Worm (Caenorhabditis elegans) whole organism, L1 larva: ENCODE results near the gene B0244.16.
A peak's percentile ranks its signal among the peaks of the same experiment; 100 is the strongest.

ENCODE experiments used
- C04F5.9 ChIP-seq: sonication (generic microtip); optimal IDR thresholded peaks from 2 replicates; lab custom pipeline; 2016; ENCODE audit warnings: missing genetic modification characterization, missing compliant biosample characterization
- C16A3.4 ChIP-seq: fragments of 150-350 bp; optimal IDR thresholded peaks from 2 replicates; lab custom pipeline; 2014; ENCODE audit warnings: missing biosample characterization, missing genetic modification characterization
- F16B12.6 ChIP-seq: fragments of 150-350 bp; optimal IDR thresholded peaks from 2 replicates; lab custom pipeline; 2014; ENCODE audit warnings: missing biosample characterization, missing genetic modification characterization
- aha-1 ChIP-seq: fragments of 150-350 bp; optimal IDR thresholded peaks from 2 replicates; lab custom pipeline; 2014; ENCODE audit warnings: missing biosample characterization, missing genetic modification characterization
- alr-1 ChIP-seq: fragments of 200-800 bp; sonication (Bioruptor generic); optimal IDR thresholded peaks from 2 replicates; lab custom pipeline; 2018; ENCODE audit warnings: borderline replicate concordance, mild to moderate bottlenecking, missing genetic modification characterization, missing compliant biosample characterization
- blmp-1 ChIP-seq: fragments of 150-350 bp; optimal IDR thresholded peaks from 2 replicates; lab custom pipeline; 2014; ENCODE audit warnings: missing biosample characterization, missing genetic modification characterization
- ceh-63 ChIP-seq: fragments of 200-800 bp; sonication (Bioruptor generic); optimal IDR thresholded peaks from 2 replicates; lab custom pipeline; 2018; ENCODE audit warnings: mild to moderate bottlenecking, missing genetic modification characterization, missing compliant biosample characterization
- ceh-88 ChIP-seq: fragments of 200-800 bp; sonication (Bioruptor generic); IDR thresholded peaks from 2 replicates; pipeline ENCODE4 v1.3.6; 2022; ENCODE audit warnings: missing genetic modification characterization, missing compliant biosample characterization
- ceh-90 ChIP-seq: sonication (generic microtip); optimal IDR thresholded peaks from 2 replicates; lab custom pipeline; 2016; ENCODE audit warnings: missing genetic modification characterization, missing compliant biosample characterization
- dsc-1 ChIP-seq: sonication (generic microtip); optimal IDR thresholded peaks from 2 replicates; lab custom pipeline; 2016; ENCODE audit warnings: mild to moderate bottlenecking, missing genetic modification characterization, missing compliant biosample characterization
- efl-3 ChIP-seq: fragments of 200-800 bp; sonication (Bioruptor generic); optimal IDR thresholded peaks from 2 replicates; lab custom pipeline; 2018; ENCODE audit warnings: mild to moderate bottlenecking, missing genetic modification characterization, missing compliant biosample characterization
- egl-27 ChIP-seq, 2 experiments: fragments of 150-350 bp in 1 of 2; sonication (generic microtip); optimal IDR thresholded peaks; 3 replicates each; lab custom pipeline; 2017 to 2018; ENCODE audit warnings: missing biosample characterization in 2 of 2, missing genetic modification characterization in 2 of 2, missing genetic modification reagents in 2 of 2
- elt-2 ChIP-seq: sonication (generic microtip); optimal IDR thresholded peaks from 2 replicates; lab custom pipeline; 2016; ENCODE audit warnings: missing genetic modification characterization, mild to moderate bottlenecking, inconsistent platforms, missing compliant biosample characterization, missing genetic modification reagents
- elt-3 ChIP-seq, 6 experiments: fragments of 150-350 bp in 1 of 6; sonication (generic microtip); optimal IDR thresholded peaks; 2 replicates each; lab custom pipeline; 2017 to 2018; ENCODE audit warnings: missing biosample characterization in 6 of 6, missing genetic modification characterization in 6 of 6, inconsistent platforms in 1 of 6
- fkh-10 ChIP-seq: sonication (generic microtip); optimal IDR thresholded peaks from 2 replicates; lab custom pipeline; 2017; ENCODE audit warnings: missing biosample characterization, missing genetic modification reagents, missing genetic modification characterization
- fos-1 ChIP-seq: fragments of 150-350 bp; optimal IDR thresholded peaks from 2 replicates; lab custom pipeline; 2014; ENCODE audit warnings: missing biosample characterization, missing genetic modification characterization
- hlh-17 ChIP-seq: fragments of 200-800 bp; sonication (Bioruptor generic); optimal IDR thresholded peaks from 2 replicates; lab custom pipeline; 2018; ENCODE audit warnings: missing genetic modification characterization, mild to moderate bottlenecking, missing compliant biosample characterization, moderate library complexity, borderline replicate concordance
- isw-1 ChIP-seq: fragments of 200-800 bp; sonication (Bioruptor generic); IDR thresholded peaks from 2 replicates; pipeline ENCODE4 v1.3.6; 2022; ENCODE audit warnings: missing genetic modification characterization, missing compliant biosample characterization
- lin-14 ChIP-seq: fragments of 200-800 bp; sonication (Bioruptor generic); optimal IDR thresholded peaks from 2 replicates; lab custom pipeline; 2018; ENCODE audit warnings: mild to moderate bottlenecking, missing genetic modification characterization, moderate library complexity, missing compliant biosample characterization
- lin-39 ChIP-seq: fragments of 150-350 bp; optimal IDR thresholded peaks from 2 replicates; lab custom pipeline; 2014; ENCODE audit warnings: missing biosample characterization, missing genetic modification reagents, missing genetic modification characterization
- mef-2 ChIP-seq: fragments of 150-350 bp; optimal IDR thresholded peaks from 2 replicates; lab custom pipeline; 2014; ENCODE audit warnings: missing biosample characterization, missing genetic modification characterization
- nhr-237 ChIP-seq: fragments of 150-350 bp; optimal IDR thresholded peaks from 2 replicates; lab custom pipeline; 2014; ENCODE audit warnings: missing biosample characterization, missing genetic modification characterization
- nhr-77 ChIP-seq: fragments of 150-350 bp; optimal IDR thresholded peaks from 2 replicates; lab custom pipeline; 2014; ENCODE audit warnings: missing biosample characterization, missing genetic modification characterization
- pag-3 ChIP-seq: sonication (generic microtip); optimal IDR thresholded peaks from 2 replicates; lab custom pipeline; 2017; ENCODE audit warnings: missing genetic modification characterization, mild to moderate bottlenecking, missing compliant biosample characterization, antibody characterized with exemption, borderline replicate concordance; ENCODE audit not compliant: insufficient read depth
- snpc-4 ChIP-seq: fragments of 150-350 bp; optimal IDR thresholded peaks from 2 replicates; lab custom pipeline; 2014; ENCODE audit warnings: missing biosample characterization, missing genetic modification characterization
- sox-4 ChIP-seq: sonication (generic microtip); optimal IDR thresholded peaks from 2 replicates; lab custom pipeline; 2016; ENCODE audit warnings: missing genetic modification characterization, missing compliant biosample characterization
- sptf-1 ChIP-seq: fragments of 150-350 bp; optimal IDR thresholded peaks from 2 replicates; lab custom pipeline; 2014; ENCODE audit warnings: missing biosample characterization, missing genetic modification characterization
- sup-37 ChIP-seq: fragments of 200-800 bp; sonication (Bioruptor generic); optimal IDR thresholded peaks from 2 replicates; lab custom pipeline; 2018; ENCODE audit warnings: mild to moderate bottlenecking, missing genetic modification characterization, missing compliant biosample characterization
- tlp-1 ChIP-seq: fragments of 150-350 bp; optimal IDR thresholded peaks from 2 replicates; lab custom pipeline; 2014; ENCODE audit warnings: missing biosample characterization, missing genetic modification characterization
- unc-30 ChIP-seq: sonication (generic microtip); optimal IDR thresholded peaks from 2 replicates; lab custom pipeline; 2017; ENCODE audit warnings: missing biosample characterization, missing genetic modification characterization
- zip-4 ChIP-seq: fragments of 200-800 bp; sonication (Bioruptor generic); optimal IDR thresholded peaks from 2 replicates; lab custom pipeline; 2018; ENCODE audit warnings: mild to moderate bottlenecking, missing genetic modification characterization, moderate library complexity, missing compliant biosample characterization
- ztf-4 ChIP-seq: fragments of 150-350 bp; optimal IDR thresholded peaks from 2 replicates; lab custom pipeline; 2014; ENCODE audit warnings: missing biosample characterization, missing genetic modification characterization

The B0244.16 gene

DNA sequence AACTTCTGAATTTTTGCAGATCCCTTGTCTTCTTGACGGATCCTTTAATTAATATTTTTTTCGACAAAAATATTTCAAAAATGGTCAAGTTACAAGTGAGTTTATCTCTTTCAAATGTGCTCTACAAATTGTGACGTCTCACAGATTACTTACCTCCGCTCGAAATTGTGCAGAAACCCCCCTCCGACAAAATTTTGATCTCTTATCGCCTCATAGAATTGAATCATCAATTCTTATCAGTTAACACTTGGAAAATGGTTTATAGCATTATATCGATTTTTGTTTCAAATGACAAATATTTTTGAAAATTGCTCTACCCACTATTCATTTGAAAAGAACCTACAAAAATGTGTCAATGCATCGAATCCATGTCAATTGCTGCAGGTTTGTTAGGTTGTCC, 5.9 kb upstream of the B0244.16 start, which contains the start of gene B0244.10:
B0244.10 (plus strand) TSS at position 254 of the 400 bp plus-strand sequence.
- TF ChIP-seq efl-3 (GFP tag; lab: Kevin White, UChicago): no peak
- peak; percentile 28 for TF ChIP-seq tlp-1 (tag; lab: Kevin White, UChicago)
- peak; percentile 74 for TF ChIP-seq elt-2 (tag; lab: Kevin White, UChicago)
- TF ChIP-seq, all 84 proteins: peak for 2

ce11 chrIII:5737708-5738107, 3.1 kb upstream of the B0244.16 start, which contains the start of gene B0244.6:
TSS of gene B0244.6 (plus strand) at chrIII:5738008.
- TF ChIP-seq C04F5.9 (no peak), F16B12.6 (tag; lab: Kevin White, UChicago) (no peak)

DNA sequence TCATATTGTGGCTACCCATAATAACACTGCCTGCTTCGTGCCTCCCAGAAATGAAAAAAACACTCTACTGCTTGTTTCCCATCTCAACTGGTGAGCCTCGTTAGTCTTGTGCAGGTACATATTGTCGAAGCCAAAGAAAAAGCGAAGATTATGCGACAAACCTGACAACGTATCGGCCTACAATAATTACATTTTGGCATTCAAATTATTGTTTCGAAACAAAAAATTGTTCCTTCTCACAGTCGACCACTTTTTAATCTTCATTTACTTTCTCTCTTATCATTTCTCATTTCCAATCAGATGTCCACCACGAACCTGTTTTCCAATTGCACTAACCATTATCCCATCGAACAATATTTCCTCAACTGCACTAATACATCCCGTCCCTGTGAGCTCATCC, 2.3 kb downstream of the B0244.16 start, which contains the start of gene B0244.15:
B0244.15 (plus strand) TSS at position 301 of the 400 bp plus-strand sequence.
- TF ChIP-seq ceh-63 (GFP tag; lab: Kevin White, UChicago) (no peak), fkh-10 (GFP tag; lab: Kevin White, UChicago) (no peak), sptf-1 (tag; lab: Kevin White, UChicago) (no peak), hlh-17 (no peak), sup-37 (GFP tag; lab: Kevin White, UChicago) (no peak)
- TF ChIP-seq, all 84 proteins: peak for 0

DNA sequence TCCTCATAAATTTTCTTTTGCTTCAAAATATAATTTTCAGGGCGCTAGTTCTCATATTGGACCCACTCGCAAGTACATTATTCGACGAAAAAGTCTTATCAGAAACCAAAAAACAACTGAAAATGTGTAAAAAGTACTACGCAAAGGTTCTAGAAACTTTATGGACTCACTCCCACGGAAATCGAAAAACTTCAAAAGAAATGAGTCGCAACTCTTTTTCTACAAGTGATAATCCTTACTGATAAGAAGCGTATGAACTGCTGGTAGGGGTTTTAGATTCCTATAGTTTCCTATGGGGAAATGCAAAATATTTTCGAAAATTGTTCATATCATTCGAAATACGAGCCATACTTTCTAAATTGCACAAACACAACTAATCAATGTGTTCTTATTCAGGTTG, 3.8 kb downstream of the B0244.16 start, which contains the start of gene B0244.5:
B0244.5 (plus strand) TSS at position 301 of the 400 bp plus-strand sequence.
- TF ChIP-seq ceh-88 (GFP tag; lab: Robert Waterston, UW) (no peak), hlh-17 (no peak)

- TF ChIP-seq snpc-4 (tag; lab: Kevin White, UChicago) (no peak), ztf-4 (no peak), sox-4 (no peak), unc-30 (tag; lab: Kevin White, UChicago) (no peak), blmp-1 (tag; lab: Kevin White, UChicago) (no peak), alr-1 (tag; lab: Kevin White, UChicago) (no peak), lin-39 (no peak)
These were observed 6.4 kb downstream of the B0244.16 start, which contains the start of gene B0244.4 for ce11 chrIII:5747185-5747584. TSS of gene B0244.4 (plus strand) at chrIII:5747485.

ce11 chrIII:5748360-5748759, 7.6 kb downstream of the B0244.16 start:
- TF ChIP-seq fos-1 (tag; lab: Kevin White, UChicago) (no peak), ceh-90 (tag; lab: Kevin White, UChicago) (no peak), elt-2 (tag; lab: Kevin White, UChicago) (no peak), lin-14 (GFP tag; lab: Kevin White, UChicago) (no peak), pag-3 (tag; lab: Kevin White, UChicago) (no peak), isw-1 (GFP tag; lab: Robert Waterston, UW) (no peak), mef-2 (tag; lab: Kevin White, UChicago) (no peak), egl-27 (tag; optimal IDR thresholded peaks at IDR 0.05; lab: Kevin White, UChicago) (no peak), nhr-77 (tag; lab: Kevin White, UChicago) (no peak), nhr-237 (no peak), elt-3 (tag; optimal IDR thresholded peaks at IDR 0.05; lab: Kevin White, UChicago) (no peak), aha-1 (tag; lab: Kevin White, UChicago) (no peak)

- no peak for TF ChIP-seq fos-1 (tag; lab: Kevin White, UChicago)
- TF ChIP-seq C16A3.4 (tag; lab: Kevin White, UChicago): no peak
- TF ChIP-seq zip-4 (GFP tag; lab: Kevin White, UChicago): no peak
- no peak for TF ChIP-seq dsc-1 (tag; lab: Kevin White, UChicago)
These were observed 9.7 kb downstream of the B0244.16 start for ce11 chrIII:5750503-5750902.
